Fruit fly (Drosophila melanogaster): ENCODE measurements around the gene mRpL45.

mRpL45 gene

dm6 chr3R:22596450-22596849 lies 21.8 kb upstream of the mRpL45 start (continued):
- peak; percentile 19 for TF ChIP-seq CG12659 (GFP tag; optimal IDR thresholded peaks at IDR 0.05)
- TF ChIP-seq lilli (GFP tag; optimal IDR thresholded peaks at IDR 0.05): no peak
- TF ChIP-seq CG15514 (GFP tag; optimal IDR thresholded peaks at IDR 0.05): peak; percentile 59
- peak; percentile 32 for TF ChIP-seq Side (GFP tag; optimal IDR thresholded peaks at IDR 0.05)
- no peak for TF ChIP-seq ro (GFP tag; IDR thresholded peaks at IDR 0.05)
- TF ChIP-seq sens (GFP tag): peak; percentile 95
- peak; percentile 36 for TF ChIP-seq CG6689 (GFP tag; IDR thresholded peaks at IDR 0.05)
- no peak for TF ChIP-seq Oli (tag; optimal IDR thresholded peaks at IDR 0.05)
- no peak for TF ChIP-seq nmo (GFP tag; optimal IDR thresholded peaks at IDR 0.05)
- no peak for TF ChIP-seq CG7745 (tag; optimal IDR thresholded peaks at IDR 0.05)
- peak; percentile 26 for TF ChIP-seq CoRest (tag; optimal IDR thresholded peaks at IDR 0.05)
- no peak for TF ChIP-seq Six4 (GFP tag; optimal IDR thresholded peaks at IDR 0.05)
- TF ChIP-seq CG10654 (GFP tag; optimal IDR thresholded peaks at IDR 0.05): peak; percentile 28
- no peak for TF ChIP-seq Sox100B (GFP tag; optimal IDR thresholded peaks at IDR 0.05)
- TF ChIP-seq CG34376 (GFP tag; optimal IDR thresholded peaks at IDR 0.05): peak; percentile 33
- no peak for TF ChIP-seq phol (tag; optimal IDR thresholded peaks at IDR 0.05)
- TF ChIP-seq tx (GFP tag; optimal IDR thresholded peaks at IDR 0.05): no peak
- peak; percentile 79 for TF ChIP-seq ATbp (GFP tag; optimal IDR thresholded peaks at IDR 0.05)
- TF ChIP-seq CG1233 (GFP tag; optimal IDR thresholded peaks at IDR 0.05): peak; percentile 54
- no peak for TF ChIP-seq CG7839 (tag; optimal IDR thresholded peaks at IDR 0.05)
- no peak for TF ChIP-seq crp (GFP tag; optimal IDR thresholded peaks at IDR 0.05)
- TF ChIP-seq CG12219 (GFP tag; optimal IDR thresholded peaks at IDR 0.05): peak; percentile 39
- no peak for TF ChIP-seq Bteb2 (GFP tag; optimal IDR thresholded peaks at IDR 0.05)
- TF ChIP-seq schlank (tag; optimal IDR thresholded peaks at IDR 0.05): peak; percentile 46
- TF ChIP-seq Optix (GFP tag; IDR thresholded peaks at IDR 0.05): no peak
- TF ChIP-seq CG10267 (tag; optimal IDR thresholded peaks at IDR 0.05): no peak
- no peak for TF ChIP-seq CG9215 (GFP tag; IDR thresholded peaks at IDR 0.05)
- peak in 1 of 2 experiments; percentile 55 for TF ChIP-seq bsh (GFP tag; optimal IDR thresholded peaks at IDR 0.05)
- TF ChIP-seq CG17328 (GFP tag; IDR thresholded peaks at IDR 0.05): peak; percentile 47; the same call in 1 of the 2 replicates
- TF ChIP-seq H2.0 (GFP tag; IDR thresholded peaks at IDR 0.05): no peak
- no peak for TF ChIP-seq run (tag; optimal IDR thresholded peaks at IDR 0.05)
- no peak for TF ChIP-seq CG6272 (GFP tag; IDR thresholded peaks at IDR 0.05)
- no peak for TF ChIP-seq Taf1 (GFP tag; IDR thresholded peaks at IDR 0.05)
- no peak for TF ChIP-seq Ets65A (GFP tag)
- TF ChIP-seq en (GFP tag; optimal IDR thresholded peaks at IDR 0.05): peak; percentile 12
- no peak for TF ChIP-seq Drgx (GFP tag; IDR thresholded peaks at IDR 0.05)
- peak; percentile 56 for TF ChIP-seq CG33557 (GFP tag; optimal IDR thresholded peaks at IDR 0.05)
- 0 out of 3 replicates have a peak, but pooled peaks have one; percentile 35 for TF ChIP-seq CG11456 (GFP tag; IDR thresholded peaks at IDR 0.05)
- TF ChIP-seq odd (GFP tag; optimal IDR thresholded peaks at IDR 0.05): peak; percentile 18
- TF ChIP-seq CG9797 (GFP tag; optimal IDR thresholded peaks at IDR 0.05): no peak
- no peak for TF ChIP-seq CG8478 (optimal IDR thresholded peaks at IDR 0.05)
- TF ChIP-seq ab (GFP tag; optimal IDR thresholded peaks at IDR 0.05): no peak
- TF ChIP-seq CG17385 (GFP tag; optimal IDR thresholded peaks at IDR 0.05): peak; percentile 44
- TF ChIP-seq gcm2 (GFP tag; optimal IDR thresholded peaks at IDR 0.05): no peak
- TF ChIP-seq jigr1 (GFP tag; IDR thresholded peaks at IDR 0.05): no peak
- TF ChIP-seq pb (GFP tag; optimal IDR thresholded peaks at IDR 0.05): no peak
- TF ChIP-seq CG31224 (GFP tag; IDR thresholded peaks at IDR 0.05): no peak
- no peak for TF ChIP-seq pho (GFP tag; optimal IDR thresholded peaks at IDR 0.05)
- TF ChIP-seq ci (GFP tag; IDR thresholded peaks at IDR 0.05): peak; percentile 86
- peak; percentile 59 for TF ChIP-seq wek (GFP tag; optimal IDR thresholded peaks at IDR 0.05)
- no peak for TF ChIP-seq jing (GFP tag; optimal IDR thresholded peaks at IDR 0.05)
- TF ChIP-seq ssp (GFP tag; IDR thresholded peaks at IDR 0.05): no peak
